Fruit fly (Drosophila melanogaster) whole organism, adult: Measurements from ENCODE around the gene Pp2A-29B.

ENCODE experiments used
- Clk ChIP-seq: fragments of 200-800 bp; sonication (Bioruptor generic); optimal IDR thresholded peaks from 2 replicates; lab custom pipeline; 2017; ENCODE audit warnings: missing biosample characterization, missing genetic modification characterization
- Hr96 ChIP-seq: fragments of 200-800 bp; sonication (Bioruptor generic); optimal IDR thresholded peaks from 2 replicates; lab custom pipeline; 2016; ENCODE audit warnings: missing biosample characterization, missing genetic modification characterization

dm6 chr2L:8333185-8333584, 32.7 kb upstream of the Pp2A-29B start:
- TF ChIP-seq Clk (no peak), Hr96 (GFP tag; lab: Kevin White, UChicago) (no peak)
